Worm (Caenorhabditis elegans) whole organism, young adult: ENCODE measurements around the gene glb-5.

Source experiments
- B0336.3 ChIP-seq: fragments of 200-800 bp; sonication (Bioruptor generic); IDR thresholded peaks from 2 replicates; pipeline ENCODE4 v1.3.6; 2022; ENCODE audit warnings: missing genetic modification characterization, missing compliant biosample characterization
- D2030.7 ChIP-seq: fragments of 200-800 bp; sonication (Bioruptor generic); IDR thresholded peaks from 2 replicates; pipeline ENCODE4 v1.3.6; 2022; ENCODE audit warnings: missing genetic modification reagents, missing genetic modification characterization, missing compliant biosample characterization
- F23B12.7 ChIP-seq: sonication (generic microtip); optimal IDR thresholded peaks from 2 replicates; lab custom pipeline; 2017; ENCODE audit warnings: missing genetic modification characterization, mild to moderate bottlenecking, missing compliant biosample characterization, antibody characterized with exemption, moderate library complexity; ENCODE audit not compliant: insufficient read depth
- F33H1.4 ChIP-seq: fragments of 200-800 bp; sonication (Bioruptor generic); IDR thresholded peaks from 2 replicates; pipeline ENCODE4 v1.3.6; 2022; ENCODE audit warnings: missing genetic modification reagents, missing genetic modification characterization, missing compliant biosample characterization
- F57A8.1 ChIP-seq: fragments of 200-800 bp; sonication (Bioruptor generic); optimal IDR thresholded peaks from 2 replicates; lab custom pipeline; 2018; ENCODE audit warnings: mild to moderate bottlenecking, missing genetic modification characterization, moderate library complexity, missing compliant biosample characterization
- Y79H2A.3 ChIP-seq: fragments of 200-800 bp; sonication (Bioruptor generic); conservative IDR thresholded peaks from 2 replicates; pipeline ENCODE4 v1.3.6; 2022; ENCODE audit warnings: missing genetic modification reagents, missing genetic modification characterization, missing compliant biosample characterization
- Y95B8A.8 ChIP-seq: fragments of 200-800 bp; sonication (Bioruptor generic); IDR thresholded peaks from 2 replicates; pipeline ENCODE4 v1.3.6; 2022; ENCODE audit warnings: missing genetic modification reagents, missing genetic modification characterization, missing compliant biosample characterization
- ZK185.1 ChIP-seq: sonication (generic microtip); optimal IDR thresholded peaks from 2 replicates; lab custom pipeline; 2016; ENCODE audit warnings: mild to moderate bottlenecking, missing genetic modification characterization, missing compliant biosample characterization; ENCODE audit not compliant: poor library complexity, severe bottlenecking
- ccch-3 ChIP-seq: fragments of 200-800 bp; sonication (Bioruptor generic); optimal IDR thresholded peaks from 2 replicates; lab custom pipeline; 2018; ENCODE audit warnings: mild to moderate bottlenecking, missing genetic modification characterization, missing compliant biosample characterization
- cebp-1 ChIP-seq, 2 experiments: fragments of 200-800 bp in 1 of 2; sonication (Bioruptor generic) in 1 of 2; sonication (generic microtip) in 1 of 2; IDR thresholded peaks in 1 of 2; optimal IDR thresholded peaks in 1 of 2; 2 replicates each; pipeline versions ENCODE4 v1.3.6 to Lab custom; 2017 to 2022; ENCODE audit warnings: missing compliant biosample characterization in 2 of 2, missing genetic modification characterization in 2 of 2, mild to moderate bottlenecking in 1 of 2, missing genetic modification reagents in 1 of 2, moderate library complexity in 1 of 2
- ceh-91 ChIP-seq: fragments of 200-800 bp; sonication (Bioruptor generic); IDR thresholded peaks from 2 replicates; pipeline ENCODE4 v1.3.6; 2022; ENCODE audit warnings: missing genetic modification reagents, missing genetic modification characterization, missing compliant biosample characterization
- dpl-1 ChIP-seq: fragments of 150-350 bp; optimal IDR thresholded peaks from 2 replicates; lab custom pipeline; 2014; ENCODE audit warnings: missing biosample characterization, missing genetic modification reagents, missing genetic modification characterization
- efl-1 ChIP-seq: fragments of 150-350 bp; optimal IDR thresholded peaks from 2 replicates; lab custom pipeline; 2014; ENCODE audit warnings: missing biosample characterization, missing genetic modification reagents, missing genetic modification characterization
- hmg-1.2 ChIP-seq: fragments of 200-800 bp; sonication (Bioruptor generic); IDR thresholded peaks from 2 replicates; pipeline ENCODE4 v1.3.6; 2022; ENCODE audit warnings: missing genetic modification reagents, missing genetic modification characterization, missing compliant biosample characterization
- hmg-20 ChIP-seq: fragments of 200-800 bp; sonication (Bioruptor generic); IDR thresholded peaks from 2 replicates; pipeline ENCODE4 v1.3.6; 2022; ENCODE audit warnings: missing genetic modification reagents, missing genetic modification characterization, missing compliant biosample characterization
- lag-1 ChIP-seq: fragments of 200-800 bp; sonication (Bioruptor generic); IDR thresholded peaks from 2 replicates; pipeline ENCODE4 v1.3.6; 2022; ENCODE audit warnings: missing genetic modification reagents, missing genetic modification characterization, missing compliant biosample characterization
- lin-35 ChIP-seq, 3 experiments: fragments of 150-350 bp in 2 of 3; sonication (generic microtip) in 1 of 3; optimal IDR thresholded peaks; 2 replicates each; lab custom pipeline; 2014 to 2018; ENCODE audit warnings: missing biosample characterization in 3 of 3, missing genetic modification characterization in 3 of 3, missing genetic modification reagents in 3 of 3
- lin-40 ChIP-seq: sonication (generic microtip); optimal IDR thresholded peaks from 2 replicates; lab custom pipeline; 2016; ENCODE audit warnings: missing genetic modification characterization, mild to moderate bottlenecking, missing compliant biosample characterization, missing genotype, missing genetic modification reagents
- lin-54 ChIP-seq: fragments of 200-800 bp; sonication (Bioruptor generic); optimal IDR thresholded peaks from 2 replicates; lab custom pipeline; 2018; ENCODE audit warnings: mild to moderate bottlenecking, missing genetic modification characterization, missing compliant biosample characterization
- lir-1 ChIP-seq: fragments of 200-800 bp; sonication (Bioruptor generic); conservative IDR thresholded peaks from 2 replicates; pipeline ENCODE4 v1.3.6; 2022; ENCODE audit warnings: missing genetic modification reagents, missing genetic modification characterization, missing compliant biosample characterization
- lsl-1 ChIP-seq: fragments of 200-800 bp; sonication (Bioruptor generic); optimal IDR thresholded peaks from 2 replicates; lab custom pipeline; 2018; ENCODE audit warnings: mild to moderate bottlenecking, missing genetic modification characterization, moderate library complexity, missing compliant biosample characterization
- madf-6 ChIP-seq: fragments of 200-800 bp; sonication (Bioruptor generic); IDR thresholded peaks from 2 replicates; pipeline ENCODE4 v1.3.6; 2022; ENCODE audit warnings: missing genetic modification reagents, missing genetic modification characterization, missing compliant biosample characterization
- madf-8 ChIP-seq: fragments of 200-800 bp; sonication (Bioruptor generic); conservative IDR thresholded peaks from 2 replicates; pipeline ENCODE4 v1.3.6; 2022; ENCODE audit warnings: missing genetic modification reagents, missing genetic modification characterization, missing compliant biosample characterization
- mcd-1 ChIP-seq: fragments of 200-800 bp; sonication (Bioruptor generic); IDR thresholded peaks from 2 replicates; pipeline ENCODE4 v1.3.6; 2022; ENCODE audit warnings: missing genetic modification reagents, missing genetic modification characterization, missing compliant biosample characterization
- nfyb-1 ChIP-seq: fragments of 200-800 bp; sonication (Bioruptor generic); IDR thresholded peaks from 2 replicates; pipeline ENCODE4 v1.3.6; 2022; ENCODE audit warnings: missing genetic modification reagents, missing genetic modification characterization, missing compliant biosample characterization
- pbrm-1 ChIP-seq: fragments of 200-800 bp; sonication (Bioruptor generic); IDR thresholded peaks from 2 replicates; pipeline ENCODE4 v1.3.6; 2022; ENCODE audit warnings: missing genetic modification reagents, missing genetic modification characterization, missing compliant biosample characterization
- rcor-1 ChIP-seq: fragments of 200-800 bp; sonication (Bioruptor generic); IDR thresholded peaks from 2 replicates; pipeline ENCODE4 v1.3.6; 2022; ENCODE audit warnings: missing genetic modification reagents, missing genetic modification characterization, missing compliant biosample characterization
- snpc-1.1 ChIP-seq: sonication (generic microtip); optimal IDR thresholded peaks from 2 replicates; lab custom pipeline; 2017; ENCODE audit warnings: missing genetic modification characterization, mild to moderate bottlenecking, missing compliant biosample characterization, antibody characterized with exemption, moderate library complexity, missing genotype, missing genetic modification reagents; ENCODE audit not compliant: insufficient read depth
- snpc-1.3 ChIP-seq: sonication (generic microtip); optimal IDR thresholded peaks from 2 replicates; lab custom pipeline; 2017; ENCODE audit warnings: missing genetic modification characterization, mild to moderate bottlenecking, missing compliant biosample characterization, antibody characterized with exemption, moderate library complexity, missing genotype, missing genetic modification reagents; ENCODE audit not compliant: insufficient read depth
- snpc-4 ChIP-seq, 5 experiments: fragments of 150-350 bp in 1 of 5; sonication (generic microtip) in 4 of 5; optimal IDR thresholded peaks; 2 replicates each; lab custom pipeline; 2014 to 2018; ENCODE audit warnings: missing genetic modification characterization in 5 of 5, missing biosample characterization in 3 of 5, antibody characterized with exemption in 2 of 5, mild to moderate bottlenecking in 2 of 5, missing compliant biosample characterization in 2 of 5, missing genotype in 2 of 5, moderate library complexity in 2 of 5, missing genetic modification reagents in 1 of 5
- somi-1 ChIP-seq: fragments of 200-800 bp; sonication (Bioruptor generic); optimal IDR thresholded peaks from 2 replicates; lab custom pipeline; 2018; ENCODE audit warnings: mild to moderate bottlenecking, missing genetic modification characterization, missing compliant biosample characterization
- tlf-1 ChIP-seq: fragments of 200-800 bp; sonication (Bioruptor generic); optimal IDR thresholded peaks from 2 replicates; lab custom pipeline; 2018; ENCODE audit warnings: mild to moderate bottlenecking, missing genetic modification characterization, missing compliant biosample characterization

glb-5 gene

DNA sequence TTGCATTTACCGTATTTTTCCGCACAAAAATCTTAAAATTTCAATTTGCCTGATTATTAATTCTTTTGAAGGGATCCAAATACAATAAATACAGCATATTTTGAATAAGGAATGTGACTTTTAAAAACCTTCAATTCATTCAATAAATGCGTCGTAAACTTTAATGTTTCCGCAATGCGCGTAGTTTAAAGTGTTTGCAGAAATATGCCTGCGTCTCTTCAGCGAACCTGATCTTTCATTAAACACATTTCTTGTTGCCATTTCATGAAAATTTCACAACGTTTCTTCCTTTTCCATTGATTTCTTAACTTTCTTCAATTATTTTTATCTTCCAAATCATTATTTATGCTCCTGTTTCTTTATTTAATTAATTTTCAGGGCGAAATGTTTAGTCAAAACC, 33.6 kb downstream of the glb-5 start, which contains the start of gene vps-37:
Gene vps-37 (plus strand): TSS at position 378 of the 400 bp plus-strand sequence.
- TF ChIP-seq pbrm-1 (GFP tag; lab: Robert Waterston, UW) = peak; percentile 62; the same call in 1 of the 2 replicates
- peak in 1 of 3 experiments; percentile 70 for TF ChIP-seq lin-35 (GFP tag; optimal IDR thresholded peaks at IDR 0.05; lab: Kevin White, UChicago)
- TF ChIP-seq dpl-1 (GFP tag; lab: Kevin White, UChicago) = peak; percentile 45
- TF ChIP-seq D2030.7 (GFP tag; lab: Robert Waterston, UW) = peak; percentile 61
- TF ChIP-seq ccch-3 = no peak
- peak; percentile 80; the same call in 1 of the 2 replicates for TF ChIP-seq rcor-1 (GFP tag; lab: Robert Waterston, UW)
- no peak for TF ChIP-seq F57A8.1 (GFP tag; lab: Kevin White, UChicago)
- TF ChIP-seq ceh-91 (GFP tag; lab: Robert Waterston, UW) = peak; percentile 44; the same call in 1 of the 2 replicates
- no peak for TF ChIP-seq Y95B8A.8 (GFP tag; lab: Robert Waterston, UW)
- TF ChIP-seq snpc-1.1 (tag; lab: Kevin White, UChicago) = peak; percentile 55
- peak; percentile 75 for TF ChIP-seq lin-54 (GFP tag; lab: Kevin White, UChicago)
- peak; percentile 83 for TF ChIP-seq madf-6 (GFP tag; lab: Robert Waterston, UW)
- TF ChIP-seq lsl-1 = peak; percentile 48
- no peak for TF ChIP-seq Y79H2A.3 (GFP tag; lab: Robert Waterston, UW)
- TF ChIP-seq hmg-1.2 = peak; percentile 99
- TF ChIP-seq somi-1 = no peak
- peak; percentile 50; the same call in 1 of the 2 replicates for TF ChIP-seq madf-8 (GFP tag; lab: Robert Waterston, UW)
- TF ChIP-seq snpc-4 (GFP tag; optimal IDR thresholded peaks at IDR 0.05; lab: Kevin White, UChicago) = no peak
- peak in 3 of 4 experiments; percentile 33 to 55 (median 39) for TF ChIP-seq snpc-4 (tag; optimal IDR thresholded peaks at IDR 0.05; lab: Kevin White, UChicago)
- peak; percentile 78 for TF ChIP-seq lin-40 (tag; lab: Kevin White, UChicago)
- peak; percentile 46 for TF ChIP-seq efl-1 (GFP tag; lab: Kevin White, UChicago)
- 0 out of 2 replicates have a peak, but pooled peaks have one; percentile 21 for TF ChIP-seq hmg-20 (GFP tag; lab: Robert Waterston, UW)
- TF ChIP-seq F23B12.7 (tag; lab: Kevin White, UChicago) = peak; percentile 11
- peak; percentile 73 for TF ChIP-seq mcd-1
- TF ChIP-seq lir-1 (GFP tag; lab: Robert Waterston, UW) = no peak
- no peak for TF ChIP-seq tlf-1 (GFP tag; lab: Kevin White, UChicago)
- TF ChIP-seq cebp-1 (GFP tag; IDR thresholded peaks at IDR 0.05; lab: Robert Waterston, UW) = peak; percentile 36; the same call in 1 of the 2 replicates
- TF ChIP-seq cebp-1 (tag; optimal IDR thresholded peaks at IDR 0.05; lab: Kevin White, UChicago) = peak; percentile 83
- peak; percentile 51; the same call in 1 of the 2 replicates for TF ChIP-seq F33H1.4 (GFP tag; lab: Robert Waterston, UW)
- TF ChIP-seq lag-1 (GFP tag; lab: Robert Waterston, UW) = no peak
- TF ChIP-seq nfyb-1 = peak; percentile 12; the same call in 1 of the 2 replicates
- peak; percentile 77 for TF ChIP-seq ZK185.1 (tag; lab: Kevin White, UChicago)
- TF ChIP-seq, all 124 proteins: peak for 22

- TF ChIP-seq lir-1 (GFP tag; lab: Robert Waterston, UW) = no peak
- no peak for TF ChIP-seq snpc-1.3 (tag; lab: Kevin White, UChicago)
- TF ChIP-seq D2030.7 (GFP tag; lab: Robert Waterston, UW) = peak; percentile 24; the same call in 1 of the 2 replicates
- TF ChIP-seq Y79H2A.3 (GFP tag; lab: Robert Waterston, UW) = no peak
- no peak for TF ChIP-seq ceh-91 (GFP tag; lab: Robert Waterston, UW)
- TF ChIP-seq B0336.3 = peak; percentile 53; the same call in 1 of the 2 replicates
- TF ChIP-seq, all 124 proteins: peak for 2
Observed at ce11 chrV:5593406-5593805, 34.7 kb downstream of the glb-5 start, which contains the start of gene mrpl-48. Gene mrpl-48, plus strand, starts transcription at chrV:5593706.
